Worm (Caenorhabditis elegans): ENCODE data around the gene Y70C5C.1.

Y70C5C.1 gene

DNA sequence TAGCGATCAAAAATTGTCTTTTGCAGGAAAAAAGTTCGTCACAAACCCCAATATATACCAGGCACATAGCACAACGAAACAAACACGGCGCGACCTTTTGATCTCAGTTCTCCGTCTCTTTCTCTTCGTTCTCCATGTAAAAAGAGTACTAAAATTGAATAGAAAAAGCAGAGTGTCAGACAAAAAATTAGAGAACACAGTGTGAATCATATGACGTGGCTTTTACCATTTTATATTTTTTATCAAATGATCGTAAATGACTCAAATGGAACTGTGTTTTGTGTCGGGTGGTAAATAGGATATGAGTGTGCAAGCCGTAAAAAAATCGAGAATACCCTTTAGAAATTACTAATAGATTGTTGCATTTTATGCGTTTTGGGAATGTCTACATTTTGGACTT is 25.9 kb downstream of the Y70C5C.1 start (continued):
- TF ChIP-seq hif-1 (tag; optimal IDR thresholded peaks at IDR 0.05) = no peak
- no peak for TF ChIP-seq nhr-41 (GFP tag; IDR thresholded peaks at IDR 0.05)
- no peak for TF ChIP-seq lir-3 (tag; optimal IDR thresholded peaks at IDR 0.05)
- no peak for TF ChIP-seq snpc-1.2 (GFP tag; IDR thresholded peaks at IDR 0.05)
- TF ChIP-seq R02D3.7 (tag; optimal IDR thresholded peaks at IDR 0.05) = no peak
- TF ChIP-seq F26F4.8 (GFP tag; conservative IDR thresholded peaks at IDR 0.05) = no peak

DNA sequence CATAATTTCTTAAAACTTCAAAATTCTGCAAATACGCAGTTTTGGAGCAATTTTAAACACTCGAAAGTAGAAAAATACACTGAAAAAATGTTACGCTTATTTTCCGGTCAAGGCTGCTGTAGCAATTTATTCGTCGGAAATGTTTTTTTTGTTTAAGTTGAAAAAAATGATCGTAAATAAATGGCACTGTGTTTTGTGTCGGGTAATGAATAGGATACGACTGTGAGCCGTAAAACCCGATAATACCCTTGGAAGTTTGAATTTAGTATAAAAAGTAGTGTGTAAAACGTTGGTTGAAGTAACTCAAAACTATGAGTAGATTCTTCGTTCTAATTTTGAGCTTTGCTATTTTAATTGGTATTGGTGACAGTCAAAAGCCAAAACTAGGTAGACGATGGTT is 26.9 kb downstream of the Y70C5C.1 start, which contains the start of gene T25E12.14:
Gene T25E12.14 (plus strand): TSS at position 301 of the 400 bp plus-strand sequence.
- TF ChIP-seq nhr-76 (tag; optimal IDR thresholded peaks at IDR 0.05) (no peak), dpl-1 (GFP tag; optimal IDR thresholded peaks at IDR 0.05) (no peak), nhr-42 (GFP tag; IDR thresholded peaks at IDR 0.05) (no peak), ztf-11 (tag; optimal IDR thresholded peaks at IDR 0.05) (no peak), ceh-82 (tag; optimal IDR thresholded peaks at IDR 0.05) (no peak), daf-19 (GFP tag; conservative IDR thresholded peaks at IDR 0.05) (no peak), lin-13 (GFP tag; optimal IDR thresholded peaks at IDR 0.05) (no peak), T26A8.4 (GFP tag; IDR thresholded peaks at IDR 0.05) (no peak), lin-1 (GFP tag; IDR thresholded peaks at IDR 0.05) (no peak), Y75B8A.6 (GFP tag; IDR thresholded peaks at IDR 0.05) (no peak), madf-9 (GFP tag; conservative IDR thresholded peaks at IDR 0.05) (no peak), hlh-11 (tag; optimal IDR thresholded peaks at IDR 0.05) (no peak)

DNA sequence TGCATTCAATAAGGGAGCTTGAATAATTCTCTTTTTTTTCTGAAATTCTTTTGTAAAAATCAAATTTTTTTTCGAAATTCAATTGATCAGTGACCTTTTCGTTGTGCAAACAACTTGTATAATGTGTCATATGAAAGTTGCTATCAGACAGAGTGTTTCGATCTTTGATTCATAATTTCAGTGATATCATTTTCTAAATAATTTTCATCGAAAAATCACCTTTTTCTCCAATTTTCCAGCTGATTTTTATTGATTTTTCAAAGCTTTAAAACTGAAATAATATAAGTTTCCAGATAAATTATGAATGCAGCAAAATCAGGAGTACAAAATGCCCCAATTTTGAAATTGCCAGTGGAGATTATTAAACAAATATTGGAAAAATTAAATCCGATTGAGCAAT is 28.4 kb downstream of the Y70C5C.1 start, which contains the start of gene fbxa-127:
Gene fbxa-127 (plus strand): TSS at position 301 of the 400 bp plus-strand sequence.
- TF ChIP-seq nhr-28 (tag; optimal IDR thresholded peaks at IDR 0.05) = peak; percentile 29
- TF ChIP-seq unc-130 (GFP tag; optimal IDR thresholded peaks at IDR 0.05) = no peak

DNA sequence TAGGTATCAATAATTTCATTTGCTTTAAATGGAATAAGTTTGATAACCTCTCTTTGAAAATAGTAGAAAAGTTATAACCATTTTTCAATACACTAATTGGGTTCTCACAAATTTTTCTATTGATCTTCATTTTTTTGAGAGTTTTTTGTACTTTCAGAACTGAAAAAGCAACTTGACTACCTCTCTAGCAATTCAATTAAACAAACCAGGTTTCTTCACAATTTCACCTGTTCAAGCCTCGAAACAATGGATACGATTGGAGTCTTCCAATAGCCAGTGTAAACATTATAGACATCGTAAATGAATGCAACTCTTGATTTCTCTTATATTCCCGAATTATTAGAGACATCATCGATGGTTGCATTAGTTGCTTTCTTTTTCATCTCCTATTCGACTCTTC is 30.0 kb downstream of the Y70C5C.1 start, which contains the start of gene srz-99:
Gene srz-99 (plus strand): TSS at position 301 of the 400 bp plus-strand sequence.
- TF ChIP-seq jun-1 (tag; optimal IDR thresholded peaks at IDR 0.05) (no peak), unc-62 (GFP tag; optimal IDR thresholded peaks at IDR 0.05 in 1 of 2) (no peak), unc-62 (tag; optimal IDR thresholded peaks at IDR 0.05) (no peak), madf-9 (GFP tag; conservative IDR thresholded peaks at IDR 0.05) (no peak), tag-97 (GFP tag; IDR thresholded peaks at IDR 0.05) (no peak), nhr-77 (tag; optimal IDR thresholded peaks at IDR 0.05) (no peak), dmd-8 (GFP tag; IDR thresholded peaks at IDR 0.05) (no peak), hif-1 (tag; optimal IDR thresholded peaks at IDR 0.05) (no peak), zfp-3 (GFP tag; conservative IDR thresholded peaks at IDR 0.05) (no peak), ama-1 (optimal IDR thresholded peaks at IDR 0.05) (no peak), pha-4 (GFP tag; IDR thresholded peaks at IDR 0.05) (no peak), pha-4 (tag; optimal IDR thresholded peaks at IDR 0.05) (no peak), dpl-1 (GFP tag; optimal IDR thresholded peaks at IDR 0.05) (no peak), nhr-48 (tag; optimal IDR thresholded peaks at IDR 0.05) (no peak), nhr-11 (tag; optimal IDR thresholded peaks at IDR 0.05) (no peak), rbr-2 (tag; optimal IDR thresholded peaks at IDR 0.05) (no peak), mxl-2 (GFP tag; conservative IDR thresholded peaks at IDR 0.05) (no peak), F37D6.2 (tag; optimal IDR thresholded peaks at IDR 0.05) (no peak), saeg-2 (GFP tag; IDR thresholded peaks at IDR 0.05) (no peak)

DNA sequence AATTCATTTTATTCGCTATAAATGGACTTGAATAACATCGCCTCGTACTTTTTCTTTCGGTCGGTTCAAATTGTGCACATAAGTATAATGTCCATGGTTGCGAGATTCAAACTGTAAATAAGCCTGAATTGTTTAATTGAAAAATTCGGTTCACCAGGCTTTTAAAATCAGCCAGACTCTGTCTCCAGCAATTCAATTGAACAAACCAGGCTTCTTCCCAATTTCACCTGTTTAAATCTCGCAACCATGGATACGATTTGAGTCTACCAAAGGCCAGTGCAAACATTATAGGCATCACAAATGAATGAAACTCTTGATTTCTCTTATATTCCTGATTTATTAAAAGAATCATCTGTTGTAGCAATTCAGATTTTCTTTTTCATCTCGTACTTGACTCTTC is 31.6 kb downstream of the Y70C5C.1 start, which contains the start of gene srz-100:
Gene srz-100 (plus strand): TSS at position 301 of the 400 bp plus-strand sequence.
- TF ChIP-seq ztf-11 (tag; optimal IDR thresholded peaks at IDR 0.05) (no peak), unc-39 (tag; optimal IDR thresholded peaks at IDR 0.05) (no peak), lsy-2 (tag; optimal IDR thresholded peaks at IDR 0.05) (no peak), sdz-12 (GFP tag; optimal IDR thresholded peaks at IDR 0.05) (no peak), ceh-28 (tag; optimal IDR thresholded peaks at IDR 0.05) (no peak), pha-4 (GFP tag; IDR thresholded peaks at IDR 0.05) (no peak), pha-4 (tag; optimal IDR thresholded peaks at IDR 0.05) (no peak), snpc-4 (tag; optimal IDR thresholded peaks at IDR 0.05) (no peak), mdt-29 (GFP tag; IDR thresholded peaks at IDR 0.05) (no peak), mdl-1 (tag; optimal IDR thresholded peaks at IDR 0.05) (no peak), lin-29 (GFP tag; IDR thresholded peaks at IDR 0.05) (no peak), pqm-1 (tag; optimal IDR thresholded peaks at IDR 0.05) (no peak), php-3 (GFP tag; IDR thresholded peaks at IDR 0.05) (no peak), nhr-42 (GFP tag; IDR thresholded peaks at IDR 0.05) (no peak), fos-1 (tag; optimal IDR thresholded peaks at IDR 0.05) (no peak), R02D3.7 (tag; optimal IDR thresholded peaks at IDR 0.05) (no peak)
